Worm (Caenorhabditis elegans) whole organism, L4 larva: Measurements from ENCODE around the gene dap-3.

Experiments used
- D1046.2 ChIP-seq: fragments of 200-800 bp; sonication (Bioruptor generic); IDR thresholded peaks from 2 replicates; pipeline ENCODE4 v1.3.6; 2022; ENCODE audit warnings: missing genetic modification characterization, missing compliant biosample characterization
- F10B5.3 ChIP-seq: sonication (generic microtip); optimal IDR thresholded peaks from 2 replicates; lab custom pipeline; 2016; ENCODE audit warnings: mild to moderate bottlenecking, missing genetic modification characterization, missing compliant biosample characterization
- F26F4.8 ChIP-seq: fragments of 200-800 bp; sonication (Bioruptor generic); conservative IDR thresholded peaks from 2 replicates; pipeline ENCODE4 v1.3.6; 2022; ENCODE audit warnings: missing genetic modification characterization, missing compliant biosample characterization
- F44E2.7 ChIP-seq: fragments of 200-800 bp; sonication (Bioruptor generic); IDR thresholded peaks from 2 replicates; pipeline ENCODE4 v2.1.2; 2022; ENCODE audit warnings: missing genetic modification characterization, missing compliant biosample characterization
- F49E8.2 ChIP-seq: sonication (generic microtip); optimal IDR thresholded peaks from 2 replicates; lab custom pipeline; 2016; ENCODE audit warnings: missing compliant biosample characterization, mild to moderate bottlenecking, missing genetic modification characterization, borderline replicate concordance
- R02D3.7 ChIP-seq: fragments of 150-350 bp; sonication (generic microtip); optimal IDR thresholded peaks from 3 replicates; lab custom pipeline; 2014; ENCODE audit warnings: missing biosample characterization, missing genetic modification characterization
- Y48G9A.11 ChIP-seq: fragments of 200-800 bp; sonication (Bioruptor generic); IDR thresholded peaks from 2 replicates; pipeline ENCODE4 v1.3.6; 2022; ENCODE audit warnings: missing genetic modification reagents, missing genetic modification characterization, missing compliant biosample characterization
- Y75B8A.6 ChIP-seq: fragments of 200-800 bp; sonication (Bioruptor generic); IDR thresholded peaks from 2 replicates; pipeline ENCODE4 v1.3.6; 2022; ENCODE audit warnings: missing genetic modification reagents, missing genetic modification characterization, missing compliant biosample characterization
- aha-1 ChIP-seq: fragments of 150-350 bp; peaks from one replicate; lab custom pipeline; 2014; ENCODE audit warnings: missing biosample characterization, missing genetic modification characterization
- aly-2 ChIP-seq: sonication (generic microtip); optimal IDR thresholded peaks from 2 replicates; lab custom pipeline; 2018; ENCODE audit warnings: missing biosample characterization, missing genetic modification characterization
- ama-1 ChIP-seq: fragments of 150-350 bp; optimal IDR thresholded peaks from 2 replicates; lab custom pipeline; 2014; ENCODE audit warnings: inconsistent platforms, mixed read lengths
- arid-1 ChIP-seq: fragments of 200-800 bp; sonication (Bioruptor generic); conservative IDR thresholded peaks from 2 replicates; pipeline ENCODE4 v1.3.6; 2022; ENCODE audit warnings: missing genetic modification reagents, missing genetic modification characterization, missing compliant biosample characterization
- attf-4 ChIP-seq: sonication (generic microtip); optimal IDR thresholded peaks from 3 replicates; lab custom pipeline; 2017; ENCODE audit warnings: missing biosample characterization, missing genetic modification characterization
- ceh-20 ChIP-seq: fragments of 200-800 bp; sonication (Bioruptor generic); IDR thresholded peaks from 2 replicates; pipeline ENCODE4 v1.3.6; 2022; ENCODE audit warnings: missing genetic modification reagents, missing genetic modification characterization, missing compliant biosample characterization
- ceh-28 ChIP-seq: fragments of 150-350 bp; optimal IDR thresholded peaks from 2 replicates; lab custom pipeline; 2014; ENCODE audit warnings: missing biosample characterization, missing genetic modification reagents, missing genetic modification characterization
- ces-1 ChIP-seq: fragments of 150-350 bp; sonication (generic microtip); optimal IDR thresholded peaks from 4 replicates; lab custom pipeline; 2014; ENCODE audit warnings: missing biosample characterization, missing genetic modification reagents, missing genetic modification characterization
- ctbp-1 ChIP-seq: fragments of 200-800 bp; sonication (Bioruptor generic); IDR thresholded peaks from 2 replicates; pipeline ENCODE4 v1.3.6; 2022; ENCODE audit warnings: missing genetic modification reagents, missing genetic modification characterization, missing compliant biosample characterization
- daf-12 ChIP-seq: fragments of 150-350 bp; optimal IDR thresholded peaks from 2 replicates; lab custom pipeline; 2014; ENCODE audit warnings: missing biosample characterization, missing genetic modification reagents, missing genetic modification characterization
- daf-16 ChIP-seq, 3 experiments: sonication (generic microtip); optimal IDR thresholded peaks; 2 replicates each; lab custom pipeline; 2016 to 2017; ENCODE audit warnings: missing genetic modification characterization in 3 of 3, missing genetic modification reagents in 3 of 3, mild to moderate bottlenecking in 2 of 3, missing compliant biosample characterization in 2 of 3, missing biosample characterization in 1 of 3, moderate library complexity in 1 of 3
- daf-8 ChIP-seq: fragments of 200-800 bp; sonication (Bioruptor generic); IDR thresholded peaks from 2 replicates; pipeline ENCODE4 v1.3.6; 2022; ENCODE audit warnings: missing genetic modification characterization, missing compliant biosample characterization
- dmd-8 ChIP-seq: fragments of 200-800 bp; sonication (Bioruptor generic); IDR thresholded peaks from 2 replicates; pipeline ENCODE4 v1.3.6; 2022; ENCODE audit warnings: missing genetic modification characterization, missing compliant biosample characterization
- dmd-9 ChIP-seq: fragments of 200-800 bp; sonication (Bioruptor generic); IDR thresholded peaks from 2 replicates; pipeline ENCODE4 v1.3.6; 2022; ENCODE audit warnings: missing genetic modification reagents, missing genetic modification characterization, missing compliant biosample characterization
- duxl-1 ChIP-seq: sonication (generic microtip); optimal IDR thresholded peaks from 2 replicates; lab custom pipeline; 2016; ENCODE audit warnings: mild to moderate bottlenecking, missing genetic modification characterization, moderate library complexity, missing compliant biosample characterization; ENCODE audit not compliant: poor library complexity
- dve-1 ChIP-seq: sonication (generic microtip); optimal IDR thresholded peaks from 2 replicates; lab custom pipeline; 2017; ENCODE audit warnings: antibody characterized with exemption, mild to moderate bottlenecking, missing genetic modification characterization, missing compliant biosample characterization; ENCODE audit not compliant: insufficient read depth
- egl-27 ChIP-seq: sonication (generic microtip); optimal IDR thresholded peaks from 3 replicates; lab custom pipeline; 2017; ENCODE audit warnings: missing biosample characterization, missing genetic modification reagents, missing genetic modification characterization
- fos-1 ChIP-seq: fragments of 150-350 bp; optimal IDR thresholded peaks from 2 replicates; lab custom pipeline; 2014; ENCODE audit warnings: missing biosample characterization, missing genetic modification characterization
- hlh-30 ChIP-seq: sonication (generic microtip); optimal IDR thresholded peaks from 2 replicates; lab custom pipeline; 2017; ENCODE audit warnings: antibody characterized with exemption, mild to moderate bottlenecking, missing genetic modification characterization, missing compliant biosample characterization; ENCODE audit not compliant: insufficient read depth
- hmg-1.1 ChIP-seq: fragments of 200-800 bp; sonication (Bioruptor generic); IDR thresholded peaks from 2 replicates; pipeline ENCODE4 v1.3.6; 2022; ENCODE audit warnings: missing genetic modification reagents, missing genetic modification characterization, missing compliant biosample characterization
- jun-1 ChIP-seq: fragments of 150-350 bp; optimal IDR thresholded peaks from 2 replicates; lab custom pipeline; 2014; ENCODE audit warnings: missing biosample characterization, missing genetic modification reagents, missing genetic modification characterization
- lin-15B ChIP-seq: fragments of 150-350 bp; sonication (generic microtip); optimal IDR thresholded peaks from 3 replicates; lab custom pipeline; 2014; ENCODE audit warnings: missing biosample characterization, missing genetic modification characterization
- lin-38 ChIP-seq: fragments of 200-800 bp; sonication (Bioruptor generic); IDR thresholded peaks from 2 replicates; pipeline ENCODE4 v1.3.6; 2022; ENCODE audit warnings: missing genetic modification reagents, missing genetic modification characterization, missing compliant biosample characterization
- lin-39 ChIP-seq: fragments of 150-350 bp; optimal IDR thresholded peaks from 2 replicates; lab custom pipeline; 2014; ENCODE audit warnings: missing biosample characterization, missing genetic modification reagents, missing genetic modification characterization
- lsy-2 ChIP-seq, 2 experiments: fragments of 150-350 bp in 1 of 2; sonication (generic microtip) in 1 of 2; optimal IDR thresholded peaks; 2 replicates each; lab custom pipeline; 2014 to 2017; ENCODE audit warnings: missing biosample characterization in 2 of 2, missing genetic modification characterization in 2 of 2
- madf-5 ChIP-seq, 2 experiments: fragments of 200-800 bp; sonication (Bioruptor generic); IDR thresholded peaks; 2 replicates each; pipeline ENCODE4 v1.3.6; 2022; ENCODE audit warnings: missing compliant biosample characterization in 2 of 2, missing genetic modification characterization in 2 of 2
- madf-9 ChIP-seq: fragments of 200-800 bp; sonication (Bioruptor generic); conservative IDR thresholded peaks from 2 replicates; pipeline ENCODE4 v1.3.6; 2022; ENCODE audit warnings: missing genetic modification reagents, missing genetic modification characterization, missing compliant biosample characterization
- mxl-2 ChIP-seq: fragments of 200-800 bp; sonication (Bioruptor generic); conservative IDR thresholded peaks from 2 replicates; pipeline ENCODE4 v1.3.6; 2022; ENCODE audit warnings: missing genetic modification reagents, missing genetic modification characterization, missing compliant biosample characterization
- nhr-102 ChIP-seq: sonication (generic microtip); optimal IDR thresholded peaks from 2 replicates; lab custom pipeline; 2016; ENCODE audit warnings: mild to moderate bottlenecking, missing genetic modification characterization, moderate library complexity, missing compliant biosample characterization
- nhr-111 ChIP-seq: fragments of 200-800 bp; sonication (Bioruptor generic); optimal IDR thresholded peaks from 2 replicates; lab custom pipeline; 2018; ENCODE audit warnings: mild to moderate bottlenecking, missing genetic modification characterization, missing compliant biosample characterization
- nhr-25 ChIP-seq: sonication (generic microtip); optimal IDR thresholded peaks from 2 replicates; lab custom pipeline; 2017; ENCODE audit warnings: missing genetic modification characterization, mild to moderate bottlenecking, missing compliant biosample characterization, antibody characterized with exemption, moderate library complexity, borderline replicate concordance; ENCODE audit not compliant: insufficient read depth
- nhr-42 ChIP-seq: fragments of 200-800 bp; sonication (Bioruptor generic); IDR thresholded peaks from 2 replicates; pipeline ENCODE4 v1.3.6; 2022; ENCODE audit warnings: missing genetic modification characterization, missing compliant biosample characterization
- nhr-48 ChIP-seq: sonication (generic microtip); optimal IDR thresholded peaks from 2 replicates; lab custom pipeline; 2016; ENCODE audit warnings: mild to moderate bottlenecking, missing genetic modification characterization, missing compliant biosample characterization
- nhr-6 ChIP-seq: fragments of 150-350 bp; optimal IDR thresholded peaks from 2 replicates; lab custom pipeline; 2014; ENCODE audit warnings: missing biosample characterization, missing genetic modification characterization
- nhr-76 ChIP-seq: fragments of 150-350 bp; optimal IDR thresholded peaks from 2 replicates; lab custom pipeline; 2014; ENCODE audit warnings: missing biosample characterization, missing genetic modification characterization
- php-3 ChIP-seq: fragments of 200-800 bp; sonication (Bioruptor generic); IDR thresholded peaks from 2 replicates; pipeline ENCODE4 v1.3.6; 2022; ENCODE audit warnings: missing genetic modification reagents, missing genetic modification characterization, missing compliant biosample characterization
- pqm-1 ChIP-seq: sonication (generic microtip); optimal IDR thresholded peaks from 2 replicates; lab custom pipeline; 2017; ENCODE audit warnings: missing biosample characterization, missing genetic modification characterization
- rbr-2 ChIP-seq: sonication (generic microtip); optimal IDR thresholded peaks from 2 replicates; lab custom pipeline; 2016; ENCODE audit warnings: missing genotype, missing genetic modification characterization, missing compliant biosample characterization
- spr-3 ChIP-seq: fragments of 200-800 bp; sonication (Bioruptor generic); optimal IDR thresholded peaks from 2 replicates; lab custom pipeline; 2018; ENCODE audit warnings: mild to moderate bottlenecking, missing genetic modification characterization, missing compliant biosample characterization
- tag-97 ChIP-seq: fragments of 200-800 bp; sonication (Bioruptor generic); IDR thresholded peaks from 2 replicates; pipeline ENCODE4 v1.3.6; 2022; ENCODE audit warnings: missing genetic modification characterization, missing compliant biosample characterization
- unc-39 ChIP-seq: sonication (generic microtip); optimal IDR thresholded peaks from 2 replicates; lab custom pipeline; 2017; ENCODE audit warnings: missing biosample characterization, missing genetic modification characterization
- ztf-11 ChIP-seq: fragments of 150-350 bp; optimal IDR thresholded peaks from 2 replicates; lab custom pipeline; 2014; ENCODE audit warnings: missing biosample characterization, missing genetic modification characterization

The dap-3 gene

DNA sequence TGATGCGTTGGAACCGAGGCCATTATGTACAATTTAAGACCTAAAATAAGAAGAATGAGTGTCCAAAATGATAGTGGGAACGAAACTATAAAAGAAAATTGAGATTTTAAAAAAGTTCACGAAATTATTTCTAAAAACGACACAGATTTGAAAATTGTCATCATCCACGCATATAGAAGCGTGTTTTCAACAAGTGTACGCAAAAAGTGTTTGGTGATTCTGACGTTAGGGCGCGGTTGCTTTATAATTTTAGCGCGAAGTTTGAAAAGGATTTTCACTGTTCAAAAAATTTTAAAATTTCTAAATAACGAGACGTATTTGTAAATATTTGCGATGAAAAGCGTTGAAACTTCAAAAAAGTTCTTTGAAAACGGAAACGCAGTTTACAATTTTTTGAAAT, 17.6 kb upstream of the dap-3 start, which contains the start of gene cdc-48.1 (continued):
- TF ChIP-seq dmd-9 (GFP tag; lab: Robert Waterston, UW) (peak; percentile 98), ctbp-1 (GFP tag; lab: Robert Waterston, UW) (peak; percentile 99), lin-38 (peak; percentile 100), dve-1 (tag; lab: Kevin White, UChicago) (peak; percentile 100), ceh-20 (GFP tag; lab: Robert Waterston, UW) (peak; percentile 100), Y48G9A.11 (GFP tag; lab: Robert Waterston, UW) (peak; percentile 95), mxl-2 (GFP tag; lab: Robert Waterston, UW) (peak; percentile 93), F26F4.8 (GFP tag; lab: Robert Waterston, UW) (peak; percentile 54; the same call in 1 of the 2 replicates), aly-2 (tag; lab: Kevin White, UChicago) (peak; percentile 90), dmd-8 (GFP tag; lab: Robert Waterston, UW) (peak; percentile 72; the same call in 1 of the 2 replicates), daf-8 (peak; percentile 92; the same call in 1 of the 2 replicates), hmg-1.1 (peak; percentile 99), nhr-25 (tag; lab: Kevin White, UChicago) (peak; percentile 98), nhr-111 (GFP tag; lab: Kevin White, UChicago) (peak; percentile 79), unc-39 (no peak), lin-15B (tag; lab: Kevin White, UChicago) (peak; percentile 100), nhr-102 (tag; lab: Kevin White, UChicago) (peak; percentile 98), jun-1 (tag; lab: Kevin White, UChicago) (peak; percentile 97), spr-3 (GFP tag; lab: Kevin White, UChicago) (peak; percentile 98), arid-1 (GFP tag; lab: Robert Waterston, UW) (peak; percentile 99), ztf-11 (tag; lab: Kevin White, UChicago) (peak; percentile 58), egl-27 (tag; lab: Kevin White, UChicago) (peak; percentile 65), fos-1 (tag; lab: Kevin White, UChicago) (peak; percentile 93), nhr-6 (tag; lab: Kevin White, UChicago) (peak; percentile 100), daf-16 (GFP tag; optimal IDR thresholded peaks at IDR 0.05; lab: Kevin White, UChicago) (peak; percentile 91 to 94), daf-16 (tag; optimal IDR thresholded peaks at IDR 0.05; lab: Kevin White, UChicago) (peak; percentile 97), nhr-42 (GFP tag; lab: Robert Waterston, UW) (peak; percentile 99), F44E2.7 (peak; percentile 95), madf-9 (peak; percentile 99), ama-1 (lab: Kevin White, UChicago) (peak; percentile 85), Y75B8A.6 (peak; percentile 99), R02D3.7 (tag; lab: Kevin White, UChicago) (peak; percentile 67), ceh-28 (tag; lab: Kevin White, UChicago) (peak; percentile 72), tag-97 (0 out of 2 replicates have a peak, but pooled peaks have one; percentile 73), pqm-1 (tag; lab: Kevin White, UChicago) (peak; percentile 98), php-3 (GFP tag; lab: Robert Waterston, UW) (peak; percentile 96), ces-1 (GFP tag; lab: Kevin White, UChicago) (peak; percentile 97), madf-5 (GFP tag; IDR thresholded peaks at IDR 0.05; lab: Robert Waterston, UW) (peak; percentile 88 to 94; a peak in 3 of 4 replicates), lsy-2 (tag; optimal IDR thresholded peaks at IDR 0.05; lab: Kevin White, UChicago) (peak; percentile 99), nhr-48 (peak; percentile 97), F49E8.2 (peak; percentile 97), nhr-76 (peak; percentile 91), attf-4 (peak; percentile 73), daf-12 (tag; lab: Kevin White, UChicago) (peak; percentile 35), hlh-30 (tag; lab: Kevin White, UChicago) (peak; percentile 99), lin-39 (tag; lab: Kevin White, UChicago) (peak; percentile 98), rbr-2 (peak; percentile 99), D1046.2 (GFP tag; lab: Robert Waterston, UW) (peak; percentile 97), F10B5.3 (tag; lab: Kevin White, UChicago) (peak; percentile 92), aha-1 (tag; lab: Kevin White, UChicago) (peak; percentile 100), duxl-1 (tag; lab: Kevin White, UChicago) (peak; percentile 98)
